Worm (Caenorhabditis elegans) whole organism, young adult: Measurements from ENCODE around the gene clec-80.
A peak's percentile ranks its signal among the peaks of the same experiment; 100 is the strongest.

Experiments
- B0019.2 ChIP-seq: fragments of 200-800 bp; sonication (Bioruptor generic); conservative IDR thresholded peaks from 2 replicates; pipeline ENCODE4 v1.3.6; 2022; ENCODE audit warnings: missing genetic modification reagents, missing genetic modification characterization, missing compliant biosample characterization
- B0035.1 ChIP-seq: sonication (generic microtip); optimal IDR thresholded peaks from 2 replicates; lab custom pipeline; 2016; ENCODE audit warnings: missing genetic modification characterization, mild to moderate bottlenecking, missing compliant biosample characterization, missing genotype, missing genetic modification reagents
- D2030.7 ChIP-seq: fragments of 200-800 bp; sonication (Bioruptor generic); IDR thresholded peaks from 2 replicates; pipeline ENCODE4 v1.3.6; 2022; ENCODE audit warnings: missing genetic modification reagents, missing genetic modification characterization, missing compliant biosample characterization
- F39B2.1 ChIP-seq: fragments of 200-800 bp; sonication (Bioruptor generic); IDR thresholded peaks from 2 replicates; pipeline ENCODE4 v1.3.6; 2022; ENCODE audit warnings: missing genetic modification reagents, missing genetic modification characterization, missing compliant biosample characterization
- F55B11.4 ChIP-seq: sonication (generic microtip); optimal IDR thresholded peaks from 2 replicates; lab custom pipeline; 2016; ENCODE audit warnings: missing compliant biosample characterization, missing genetic modification characterization, borderline replicate concordance; ENCODE audit not compliant: insufficient read depth
- F57A8.1 ChIP-seq: fragments of 200-800 bp; sonication (Bioruptor generic); optimal IDR thresholded peaks from 2 replicates; lab custom pipeline; 2018; ENCODE audit warnings: mild to moderate bottlenecking, missing genetic modification characterization, moderate library complexity, missing compliant biosample characterization
- K11D2.4 ChIP-seq: fragments of 200-800 bp; sonication (Bioruptor generic); IDR thresholded peaks from 2 replicates; pipeline ENCODE4 v1.3.6; 2022; ENCODE audit warnings: missing genetic modification reagents, missing genetic modification characterization, missing compliant biosample characterization
- K12H6.12 ChIP-seq: fragments of 200-800 bp; sonication (Bioruptor generic); optimal IDR thresholded peaks from 2 replicates; lab custom pipeline; 2018; ENCODE audit warnings: mild to moderate bottlenecking, missing genetic modification characterization, missing compliant biosample characterization
- Y53G8AR.9 ChIP-seq: fragments of 200-800 bp; sonication (Bioruptor generic); conservative IDR thresholded peaks from 2 replicates; pipeline ENCODE4 v1.3.6; 2022; ENCODE audit warnings: missing genetic modification reagents, missing genetic modification characterization, missing compliant biosample characterization
- Y56A3A.18 ChIP-seq: fragments of 200-800 bp; sonication (Bioruptor generic); IDR thresholded peaks from 2 replicates; pipeline ENCODE4 v1.3.6; 2022; ENCODE audit warnings: missing genetic modification reagents, missing genetic modification characterization, missing compliant biosample characterization
- Y67H2A.10 ChIP-seq: fragments of 200-800 bp; sonication (Bioruptor generic); conservative IDR thresholded peaks from 2 replicates; pipeline ENCODE4 v1.3.6; 2022; ENCODE audit warnings: missing genetic modification reagents, missing genetic modification characterization, missing compliant biosample characterization
- Y95B8A.8 ChIP-seq: fragments of 200-800 bp; sonication (Bioruptor generic); IDR thresholded peaks from 2 replicates; pipeline ENCODE4 v1.3.6; 2022; ENCODE audit warnings: missing genetic modification reagents, missing genetic modification characterization, missing compliant biosample characterization
- ZK185.1 ChIP-seq: sonication (generic microtip); optimal IDR thresholded peaks from 2 replicates; lab custom pipeline; 2016; ENCODE audit warnings: mild to moderate bottlenecking, missing genetic modification characterization, missing compliant biosample characterization; ENCODE audit not compliant: poor library complexity, severe bottlenecking
- ama-1 ChIP-seq, 3 experiments: fragments of 150-350 bp in 1 of 3; sonication (generic microtip) in 2 of 3; optimal IDR thresholded peaks; 2 replicates each; lab custom pipeline; 2014 to 2018; ENCODE audit warnings: missing biosample characterization in 2 of 3, missing genetic modification characterization in 2 of 3, missing genetic modification reagents in 2 of 3
- athp-1 ChIP-seq: sonication (generic microtip); optimal IDR thresholded peaks from 2 replicates; lab custom pipeline; 2017; ENCODE audit warnings: mild to moderate bottlenecking, missing genetic modification characterization, missing compliant biosample characterization
- attf-5 ChIP-seq: fragments of 200-800 bp; sonication (Bioruptor generic); optimal IDR thresholded peaks from 2 replicates; lab custom pipeline; 2018; ENCODE audit warnings: mild to moderate bottlenecking, missing genetic modification characterization, missing compliant biosample characterization
- bed-1 ChIP-seq: fragments of 200-800 bp; sonication (Bioruptor generic); IDR thresholded peaks from 2 replicates; pipeline ENCODE4 v1.3.6; 2022; ENCODE audit warnings: missing genetic modification reagents, missing genetic modification characterization, missing compliant biosample characterization
- bed-2 ChIP-seq: fragments of 200-800 bp; sonication (Bioruptor generic); IDR thresholded peaks from 2 replicates; pipeline ENCODE4 v1.3.6; 2022; ENCODE audit warnings: missing genetic modification reagents, missing genetic modification characterization, missing compliant biosample characterization
- ceh-27 ChIP-seq: fragments of 200-800 bp; sonication (Bioruptor generic); optimal IDR thresholded peaks from 2 replicates; lab custom pipeline; 2018; ENCODE audit warnings: mild to moderate bottlenecking, missing genetic modification characterization, moderate library complexity, missing compliant biosample characterization
- ceh-91 ChIP-seq: fragments of 200-800 bp; sonication (Bioruptor generic); IDR thresholded peaks from 2 replicates; pipeline ENCODE4 v1.3.6; 2022; ENCODE audit warnings: missing genetic modification reagents, missing genetic modification characterization, missing compliant biosample characterization
- dpl-1 ChIP-seq: fragments of 150-350 bp; optimal IDR thresholded peaks from 2 replicates; lab custom pipeline; 2014; ENCODE audit warnings: missing biosample characterization, missing genetic modification reagents, missing genetic modification characterization
- egl-44 ChIP-seq: fragments of 200-800 bp; sonication (Bioruptor generic); IDR thresholded peaks from 2 replicates; pipeline ENCODE4 v1.3.6; 2022; ENCODE audit warnings: missing genetic modification reagents, missing genetic modification characterization, missing compliant biosample characterization
- egrh-3 ChIP-seq: fragments of 200-800 bp; sonication (Bioruptor generic); IDR thresholded peaks from 2 replicates; pipeline ENCODE4 v1.3.6; 2022; ENCODE audit warnings: missing genetic modification reagents, missing genetic modification characterization, missing compliant biosample characterization
- ekl-4 ChIP-seq: fragments of 200-800 bp; sonication (Bioruptor generic); IDR thresholded peaks from 2 replicates; pipeline ENCODE4 v1.3.6; 2022; ENCODE audit warnings: missing genetic modification reagents, missing genetic modification characterization, missing compliant biosample characterization
- ets-4 ChIP-seq: fragments of 200-800 bp; sonication (Bioruptor generic); optimal IDR thresholded peaks from 2 replicates; lab custom pipeline; 2018; ENCODE audit warnings: mild to moderate bottlenecking, missing genetic modification characterization, missing compliant biosample characterization
- hmg-1.2 ChIP-seq: fragments of 200-800 bp; sonication (Bioruptor generic); IDR thresholded peaks from 2 replicates; pipeline ENCODE4 v1.3.6; 2022; ENCODE audit warnings: missing genetic modification reagents, missing genetic modification characterization, missing compliant biosample characterization
- hmg-20 ChIP-seq: fragments of 200-800 bp; sonication (Bioruptor generic); IDR thresholded peaks from 2 replicates; pipeline ENCODE4 v1.3.6; 2022; ENCODE audit warnings: missing genetic modification reagents, missing genetic modification characterization, missing compliant biosample characterization
- hrde-1 ChIP-seq: sonication (generic microtip); optimal IDR thresholded peaks from 2 replicates; lab custom pipeline; 2016; ENCODE audit warnings: missing genetic modification characterization, mild to moderate bottlenecking, missing compliant biosample characterization, moderate library complexity, missing genotype, missing genetic modification reagents, borderline replicate concordance
- lag-1 ChIP-seq: fragments of 200-800 bp; sonication (Bioruptor generic); IDR thresholded peaks from 2 replicates; pipeline ENCODE4 v1.3.6; 2022; ENCODE audit warnings: missing genetic modification reagents, missing genetic modification characterization, missing compliant biosample characterization
- let-607 ChIP-seq, 2 experiments: fragments of 200-800 bp in 1 of 2; sonication (Bioruptor generic) in 1 of 2; sonication (generic microtip) in 1 of 2; optimal IDR thresholded peaks; 2 replicates each; lab custom pipeline; 2016 to 2018; ENCODE audit warnings: mild to moderate bottlenecking in 2 of 2, missing compliant biosample characterization in 2 of 2, missing genetic modification characterization in 2 of 2, moderate library complexity in 2 of 2, missing genotype in 1 of 2
- lin-40 ChIP-seq: sonication (generic microtip); optimal IDR thresholded peaks from 2 replicates; lab custom pipeline; 2016; ENCODE audit warnings: missing genetic modification characterization, mild to moderate bottlenecking, missing compliant biosample characterization, missing genotype, missing genetic modification reagents
- lin-54 ChIP-seq: fragments of 200-800 bp; sonication (Bioruptor generic); optimal IDR thresholded peaks from 2 replicates; lab custom pipeline; 2018; ENCODE audit warnings: mild to moderate bottlenecking, missing genetic modification characterization, missing compliant biosample characterization
- lsy-27 ChIP-seq: sonication (generic microtip); optimal IDR thresholded peaks from 2 replicates; lab custom pipeline; 2017; ENCODE audit warnings: missing genetic modification characterization, mild to moderate bottlenecking, missing compliant biosample characterization, antibody characterized with exemption, missing genotype, borderline replicate concordance; ENCODE audit not compliant: insufficient read depth
- madf-6 ChIP-seq: fragments of 200-800 bp; sonication (Bioruptor generic); IDR thresholded peaks from 2 replicates; pipeline ENCODE4 v1.3.6; 2022; ENCODE audit warnings: missing genetic modification reagents, missing genetic modification characterization, missing compliant biosample characterization
- nfya-2 ChIP-seq: fragments of 200-800 bp; sonication (Bioruptor generic); IDR thresholded peaks from 2 replicates; pipeline ENCODE4 v1.3.6; 2022; ENCODE audit warnings: missing genetic modification reagents, missing genetic modification characterization, missing compliant biosample characterization
- nfyb-1 ChIP-seq: fragments of 200-800 bp; sonication (Bioruptor generic); IDR thresholded peaks from 2 replicates; pipeline ENCODE4 v1.3.6; 2022; ENCODE audit warnings: missing genetic modification reagents, missing genetic modification characterization, missing compliant biosample characterization
- nhr-179 ChIP-seq: sonication (generic microtip); optimal IDR thresholded peaks from 2 replicates; lab custom pipeline; 2016; ENCODE audit warnings: mild to moderate bottlenecking, missing genetic modification characterization, missing compliant biosample characterization
- nhr-27 ChIP-seq: fragments of 200-800 bp; sonication (Bioruptor generic); optimal IDR thresholded peaks from 2 replicates; lab custom pipeline; 2018; ENCODE audit warnings: mild to moderate bottlenecking, missing genetic modification characterization, moderate library complexity, missing compliant biosample characterization
- repo-1 ChIP-seq: sonication (generic microtip); optimal IDR thresholded peaks from 2 replicates; lab custom pipeline; 2017; ENCODE audit warnings: mild to moderate bottlenecking, missing genetic modification characterization, missing compliant biosample characterization
- rpc-1 ChIP-seq, 2 experiments: fragments of 150-350 bp in 1 of 2; sonication (generic microtip) in 1 of 2; optimal IDR thresholded peaks; 2 replicates each; lab custom pipeline; 2014 to 2018; ENCODE audit warnings: missing biosample characterization in 1 of 2, missing genetic modification characterization in 1 of 2, missing genetic modification reagents in 1 of 2, missing genotype in 1 of 2
- sea-2 ChIP-seq: fragments of 200-800 bp; sonication (Bioruptor generic); IDR thresholded peaks from 2 replicates; pipeline ENCODE4 v1.3.6; 2022; ENCODE audit warnings: missing genetic modification characterization, missing compliant biosample characterization
- unc-130 ChIP-seq: sonication (generic microtip); optimal IDR thresholded peaks from 2 replicates; lab custom pipeline; 2016; ENCODE audit warnings: missing genetic modification reagents, missing genetic modification characterization, missing compliant biosample characterization
- xnd-1 ChIP-seq: sonication (generic microtip); optimal IDR thresholded peaks from 2 replicates; lab custom pipeline; 2016; ENCODE audit warnings: missing genotype, missing genetic modification reagents, missing genetic modification characterization, missing compliant biosample characterization
- zim-3 ChIP-seq: sonication (generic microtip); optimal IDR thresholded peaks from 2 replicates; lab custom pipeline; 2017; ENCODE audit warnings: mild to moderate bottlenecking, missing genetic modification characterization, moderate library complexity, missing compliant biosample characterization
- ztf-18 ChIP-seq: sonication (generic microtip); optimal IDR thresholded peaks from 2 replicates; lab custom pipeline; 2016; ENCODE audit warnings: missing genotype, mild to moderate bottlenecking, missing genetic modification characterization, missing compliant biosample characterization
- ztf-3 ChIP-seq: fragments of 200-800 bp; sonication (Bioruptor generic); optimal IDR thresholded peaks from 2 replicates; lab custom pipeline; 2018; ENCODE audit warnings: mild to moderate bottlenecking, missing genetic modification characterization, missing compliant biosample characterization
- ztf-6 ChIP-seq: fragments of 200-800 bp; sonication (Bioruptor generic); IDR thresholded peaks from 2 replicates; pipeline ENCODE4 v1.3.6; 2022; ENCODE audit warnings: missing genetic modification reagents, missing genetic modification characterization, missing compliant biosample characterization

The clec-80 gene

DNA sequence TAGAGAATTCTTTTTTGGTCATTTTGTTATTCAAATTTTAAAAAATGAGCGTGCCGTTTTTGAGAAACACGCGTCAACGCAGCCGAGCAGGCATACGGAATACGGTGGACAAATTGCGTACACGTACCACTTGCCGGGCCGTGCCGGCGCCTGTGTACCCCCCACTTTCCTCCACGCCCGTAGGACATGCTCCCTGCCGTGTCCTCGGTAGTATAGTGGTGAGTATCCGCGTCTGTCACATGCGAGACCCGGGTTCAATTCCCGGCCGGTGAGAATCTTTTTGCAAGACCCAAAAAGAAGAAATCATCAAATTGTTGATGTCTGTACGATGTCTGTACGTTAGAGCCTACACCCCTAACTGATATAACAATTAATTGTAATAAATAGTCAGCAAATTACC lies 15.4 kb upstream of the clec-80 start (continued):
- TF ChIP-seq hmg-1.2 (GFP tag; lab: Robert Waterston, UW) (peak; percentile 59), sea-2 (GFP tag; lab: Robert Waterston, UW) (no peak), lin-54 (GFP tag; lab: Kevin White, UChicago) (no peak), unc-130 (GFP tag; lab: Kevin White, UChicago) (no peak), ceh-27 (no peak), egrh-3 (GFP tag; lab: Robert Waterston, UW) (0 out of 2 replicates have a peak, but pooled peaks have one; percentile 15), B0035.1 (tag; lab: Kevin White, UChicago) (no peak), F55B11.4 (tag; lab: Kevin White, UChicago) (no peak), madf-6 (GFP tag; lab: Robert Waterston, UW) (no peak; the same call in 1 of the 2 replicates), Y67H2A.10 (GFP tag; lab: Robert Waterston, UW) (no peak), ets-4 (GFP tag; lab: Kevin White, UChicago) (no peak), egl-44 (peak; percentile 60; the same call in 1 of the 2 replicates), nhr-27 (tag; lab: Kevin White, UChicago) (no peak), ZK185.1 (tag; lab: Kevin White, UChicago) (no peak), nhr-179 (tag; lab: Kevin White, UChicago) (no peak), athp-1 (tag; lab: Kevin White, UChicago) (no peak), ekl-4 (GFP tag; lab: Robert Waterston, UW) (no peak), hrde-1 (tag; lab: Kevin White, UChicago) (no peak), F57A8.1 (GFP tag; lab: Kevin White, UChicago) (no peak), let-607 (tag; optimal IDR thresholded peaks at IDR 0.05; lab: Kevin White, UChicago) (peak in 1 of 2 experiments; percentile 10), hmg-20 (GFP tag; lab: Robert Waterston, UW) (no peak), dpl-1 (GFP tag; lab: Kevin White, UChicago) (no peak), repo-1 (tag; lab: Kevin White, UChicago) (no peak), K12H6.12 (peak; percentile 1), lsy-27 (no peak), nfyb-1 (no peak), ztf-3 (GFP tag; lab: Kevin White, UChicago) (no peak), ama-1 (optimal IDR thresholded peaks at IDR 0.05; lab: Kevin White, UChicago) (no peak), ama-1 (GFP tag; optimal IDR thresholded peaks at IDR 0.05; lab: Kevin White, UChicago) (no peak), bed-2 (GFP tag; lab: Robert Waterston, UW) (no peak), B0019.2 (GFP tag; lab: Robert Waterston, UW) (0 out of 2 replicates have a peak, but pooled peaks have one; percentile 8), K11D2.4 (GFP tag; lab: Robert Waterston, UW) (no peak), ztf-18 (tag; lab: Kevin White, UChicago) (peak; percentile 17), Y95B8A.8 (GFP tag; lab: Robert Waterston, UW) (no peak), lag-1 (GFP tag; lab: Robert Waterston, UW) (no peak), zim-3 (tag; lab: Kevin White, UChicago) (no peak), D2030.7 (peak; percentile 62), ztf-6 (GFP tag; lab: Robert Waterston, UW) (no peak), Y53G8AR.9 (GFP tag; lab: Robert Waterston, UW) (no peak), rpc-1 (optimal IDR thresholded peaks at IDR 0.05; lab: Kevin White, UChicago) (peak; percentile 46), rpc-1 (tag; optimal IDR thresholded peaks at IDR 0.05; lab: Kevin White, UChicago) (peak; percentile 72), ceh-91 (no peak), lin-40 (no peak), Y56A3A.18 (GFP tag; lab: Robert Waterston, UW) (0 out of 2 replicates have a peak, but pooled peaks have one; percentile 29), xnd-1 (tag; lab: Kevin White, UChicago) (no peak), nfya-2 (GFP tag; lab: Robert Waterston, UW) (no peak), attf-5 (GFP tag; lab: Kevin White, UChicago) (no peak), F39B2.1 (GFP tag; lab: Robert Waterston, UW) (no peak), bed-1 (GFP tag; lab: Robert Waterston, UW) (no peak)
